Fruit fly (Drosophila melanogaster) whole organism, embryonic: Measurements from ENCODE around the gene CG32298.
A peak's percentile ranks its signal among the peaks of the same experiment; 100 is the strongest.

Experiments
- Atf3 ChIP-seq: fragments of 200-800 bp; sonication (Bioruptor generic); optimal IDR thresholded peaks from 3 replicates; lab custom pipeline; 2016; ENCODE audit warnings: missing biosample characterization, missing genetic modification characterization
- Bgb ChIP-seq: fragments of 200-800 bp; sonication (Bioruptor generic); IDR thresholded peaks from 2 replicates; pipeline ENCODE4 v1.3.6; 2022; ENCODE audit warnings: missing biosample characterization, missing genetic modification characterization; ENCODE audit not compliant: partially characterized antibody
- Blimp-1 ChIP-seq: fragments of 200-800 bp; sonication (Bioruptor generic); optimal IDR thresholded peaks from 3 replicates; lab custom pipeline; 2018; ENCODE audit warnings: missing biosample characterization, missing genetic modification characterization, mild to moderate bottlenecking, moderate library complexity, missing genetic modification reagents
- CG10209 ChIP-seq: fragments of 200-800 bp; sonication (Bioruptor generic); optimal IDR thresholded peaks from 3 replicates; lab custom pipeline; 2017; ENCODE audit warnings: missing biosample characterization, mild to moderate bottlenecking, missing genetic modification characterization, missing genetic modification reagents
- CG10979 ChIP-seq: fragments of 200-800 bp; sonication (Bioruptor generic); optimal IDR thresholded peaks from 2 replicates; lab custom pipeline; 2018; ENCODE audit warnings: missing biosample characterization, mild to moderate bottlenecking, missing genetic modification characterization, moderate library complexity
- CG11504 ChIP-seq: fragments of 200-800 bp; sonication (Bioruptor generic); optimal IDR thresholded peaks from 3 replicates; lab custom pipeline; 2019; ENCODE audit warnings: missing biosample characterization, mild to moderate bottlenecking, missing genetic modification characterization, moderate library complexity
- CG12104 ChIP-seq: fragments of 200-800 bp; sonication (Bioruptor generic); optimal IDR thresholded peaks from 3 replicates; lab custom pipeline; 2016; ENCODE audit warnings: missing biosample characterization, missing genetic modification characterization
- CG12659 ChIP-seq: fragments of 200-800 bp; sonication (Bioruptor generic); optimal IDR thresholded peaks from 3 replicates; lab custom pipeline; 2017; ENCODE audit warnings: mild to moderate bottlenecking, missing biosample characterization, missing genetic modification reagents, missing genetic modification characterization
- CG12769 ChIP-seq: fragments of 200-800 bp; sonication (Bioruptor generic); optimal IDR thresholded peaks from 2 replicates; lab custom pipeline; 2019; ENCODE audit warnings: missing biosample characterization, mild to moderate bottlenecking, missing genetic modification characterization, moderate library complexity
- CG15073 ChIP-seq: fragments of 200-800 bp; sonication (Bioruptor generic); optimal IDR thresholded peaks from 2 replicates; lab custom pipeline; 2016; ENCODE audit warnings: missing biosample characterization, missing genetic modification characterization
- CG1832 ChIP-seq: fragments of 200-800 bp; sonication (Bioruptor generic); optimal IDR thresholded peaks from 2 replicates; lab custom pipeline; 2017; ENCODE audit warnings: missing biosample characterization, mild to moderate bottlenecking, missing genetic modification characterization, inconsistent platforms
- CG2889 ChIP-seq: fragments of 200-800 bp; sonication (Bioruptor generic); IDR thresholded peaks from 3 replicates; pipeline ENCODE4 v1.3.6; 2022; ENCODE audit warnings: missing biosample characterization, missing genetic modification characterization
- CG30403 ChIP-seq: fragments of 200-800 bp; sonication (Bioruptor generic); optimal IDR thresholded peaks from 3 replicates; lab custom pipeline; 2016; ENCODE audit warnings: missing biosample characterization, missing genetic modification characterization
- CG32767 ChIP-seq: fragments of 200-800 bp; sonication (Bioruptor generic); IDR thresholded peaks from 2 replicates; pipeline ENCODE4 v1.3.6; 2022; ENCODE audit warnings: missing biosample characterization, missing genetic modification characterization
- CG32772 ChIP-seq: fragments of 200-800 bp; sonication (Bioruptor generic); IDR thresholded peaks from 2 replicates; pipeline ENCODE4 v1.3.6; 2022; ENCODE audit warnings: missing biosample characterization, missing genetic modification characterization
- CG42726 ChIP-seq: fragments of 200-800 bp; sonication (Bioruptor generic); IDR thresholded peaks from 2 replicates; pipeline ENCODE4 v1.3.6; 2022; ENCODE audit warnings: missing biosample characterization, missing genetic modification characterization; ENCODE audit not compliant: partially characterized antibody
- CG5953 ChIP-seq: fragments of 200-800 bp; sonication (Bioruptor generic); IDR thresholded peaks from 2 replicates; pipeline ENCODE4 v1.3.6; 2022; ENCODE audit warnings: missing biosample characterization, missing genetic modification characterization
- CG6175 ChIP-seq: fragments of 200-800 bp; sonication (Bioruptor generic); IDR thresholded peaks from 3 replicates; pipeline ENCODE4 v1.3.6; 2022; ENCODE audit warnings: missing biosample characterization, missing genetic modification characterization
- CG7372 ChIP-seq: fragments of 200-800 bp; sonication (Bioruptor generic); IDR thresholded peaks from 2 replicates; pipeline ENCODE4 v1.3.6; 2022; ENCODE audit warnings: missing biosample characterization, missing genetic modification characterization
- CG8089 ChIP-seq: fragments of 200-800 bp; sonication (Bioruptor generic); optimal IDR thresholded peaks from 3 replicates; lab custom pipeline; 2016; ENCODE audit warnings: missing biosample characterization, missing genetic modification characterization
- CG8388 ChIP-seq: fragments of 200-800 bp; sonication (Bioruptor generic); optimal IDR thresholded peaks from 2 replicates; lab custom pipeline; 2019; ENCODE audit warnings: missing biosample characterization, mild to moderate bottlenecking, missing genetic modification characterization, moderate library complexity
- CoRest ChIP-seq: fragments of 200-800 bp; sonication (Bioruptor generic); optimal IDR thresholded peaks from 3 replicates; lab custom pipeline; 2018; ENCODE audit warnings: missing biosample characterization, mild to moderate bottlenecking, missing genetic modification characterization, moderate library complexity
- Elba2 ChIP-seq: fragments of 200-800 bp; sonication (Bioruptor generic); optimal IDR thresholded peaks from 3 replicates; lab custom pipeline; 2016; ENCODE audit warnings: missing biosample characterization, missing genetic modification characterization
- HLH4C ChIP-seq: fragments of 200-800 bp; sonication (Bioruptor generic); IDR thresholded peaks from 3 replicates; pipeline ENCODE4 v1.3.6; 2022; ENCODE audit warnings: missing biosample characterization, missing genetic modification characterization; ENCODE audit not compliant: partially characterized antibody
- Hsf ChIP-seq: fragments of 200-800 bp; sonication (Bioruptor generic); optimal IDR thresholded peaks from 3 replicates; lab custom pipeline; 2016; ENCODE audit warnings: missing biosample characterization, missing genetic modification characterization
- Lim3 ChIP-seq: fragments of 200-800 bp; sonication (Bioruptor generic); IDR thresholded peaks from 2 replicates; pipeline ENCODE4 v1.3.6; 2022; ENCODE audit warnings: missing biosample characterization, missing genetic modification characterization
- Lpt ChIP-seq: fragments of >200 bp; optimal IDR thresholded peaks from 2 replicates; lab custom pipeline; 2018; ENCODE audit warnings: missing biosample characterization, missing genetic modification characterization
- Optix ChIP-seq: fragments of 200-800 bp; sonication (Bioruptor generic); IDR thresholded peaks from 3 replicates; pipeline ENCODE4 v1.3.6; 2022; ENCODE audit warnings: missing biosample characterization, missing genetic modification characterization
- Ravus ChIP-seq: fragments of 200-800 bp; sonication (Bioruptor generic); IDR thresholded peaks from 2 replicates; pipeline ENCODE4 v1.3.6; 2022; ENCODE audit warnings: missing biosample characterization, missing genetic modification characterization
- Scr ChIP-seq: fragments of 200-800 bp; sonication (Bioruptor generic); IDR thresholded peaks from 2 replicates; pipeline ENCODE4 v1.3.6; 2022; ENCODE audit warnings: missing biosample characterization, missing genetic modification characterization; ENCODE audit not compliant: partially characterized antibody
- abd-A ChIP-seq: fragments of 200-800 bp; sonication (Bioruptor generic); optimal IDR thresholded peaks from 3 replicates; lab custom pipeline; 2019; ENCODE audit warnings: missing biosample characterization, mild to moderate bottlenecking, missing genetic modification characterization, moderate library complexity
- bbx ChIP-seq: fragments of 200-800 bp; sonication (Bioruptor generic); IDR thresholded peaks from 2 replicates; pipeline ENCODE4 v1.3.6; 2022; ENCODE audit warnings: missing biosample characterization, missing genetic modification characterization; ENCODE audit not compliant: partially characterized antibody
- bigmax ChIP-seq: fragments of 200-800 bp; sonication (Bioruptor generic); optimal IDR thresholded peaks from 2 replicates; lab custom pipeline; 2018; ENCODE audit warnings: missing biosample characterization, mild to moderate bottlenecking, missing genetic modification characterization
- dan ChIP-seq: fragments of 200-800 bp; sonication (Bioruptor generic); IDR thresholded peaks from 2 replicates; pipeline ENCODE4 v1.3.6; 2022; ENCODE audit warnings: missing biosample characterization, missing genetic modification characterization
- dmrt99B ChIP-seq: fragments of 200-800 bp; sonication (Bioruptor generic); optimal IDR thresholded peaks from 2 replicates; lab custom pipeline; 2018; ENCODE audit warnings: missing biosample characterization, mild to moderate bottlenecking, missing genetic modification characterization, moderate library complexity
- fd102C ChIP-seq: fragments of 200-800 bp; sonication (Bioruptor generic); optimal IDR thresholded peaks from 2 replicates; lab custom pipeline; 2018; ENCODE audit warnings: missing biosample characterization, mild to moderate bottlenecking, missing genetic modification characterization, moderate library complexity
- fd3F ChIP-seq: fragments of 200-800 bp; sonication (Bioruptor generic); optimal IDR thresholded peaks from 2 replicates; lab custom pipeline; 2018; ENCODE audit warnings: missing biosample characterization, mild to moderate bottlenecking, missing genetic modification characterization, moderate library complexity
- gcm2 ChIP-seq: fragments of 200-800 bp; sonication (Bioruptor generic); optimal IDR thresholded peaks from 2 replicates; lab custom pipeline; 2016; ENCODE audit warnings: missing biosample characterization, missing genetic modification characterization
- gfzf ChIP-seq: fragments of 200-800 bp; sonication (Bioruptor generic); optimal IDR thresholded peaks from 2 replicates; lab custom pipeline; 2016; ENCODE audit warnings: missing biosample characterization, mild to moderate bottlenecking, missing genetic modification characterization, moderate library complexity
- hb ChIP-seq: fragments of 200-800 bp; sonication (Bioruptor generic); IDR thresholded peaks from 3 replicates; pipeline ENCODE4 v1.3.6; 2022; ENCODE audit warnings: missing biosample characterization, missing genetic modification characterization; ENCODE audit not compliant: partially characterized antibody
- her ChIP-seq: fragments of 200-800 bp; sonication (Bioruptor generic); optimal IDR thresholded peaks from 2 replicates; lab custom pipeline; 2016; ENCODE audit warnings: missing biosample characterization, missing genetic modification characterization
- hkb ChIP-seq, 2 experiments: fragments of 200-800 bp in 1 of 2; fragments of >200 bp in 1 of 2; sonication (Bioruptor generic) in 1 of 2; IDR thresholded peaks in 1 of 2; optimal IDR thresholded peaks in 1 of 2; 2 replicates each; pipeline versions ENCODE4 v1.3.6 to Lab custom; 2017 to 2022; ENCODE audit warnings: missing biosample characterization in 1 of 2, missing genetic modification characterization in 1 of 2
- nerfin-2 ChIP-seq: fragments of 200-800 bp; sonication (Bioruptor generic); IDR thresholded peaks from 2 replicates; pipeline ENCODE4 v1.3.6; 2022; ENCODE audit warnings: missing biosample characterization, missing genetic modification characterization; ENCODE audit not compliant: partially characterized antibody
- phol ChIP-seq: fragments of 200-800 bp; sonication (Bioruptor generic); optimal IDR thresholded peaks from 3 replicates; lab custom pipeline; 2018; ENCODE audit warnings: missing biosample characterization, mild to moderate bottlenecking, missing genetic modification characterization, moderate library complexity
- ranshi ChIP-seq: fragments of 200-800 bp; sonication (Bioruptor generic); IDR thresholded peaks from 2 replicates; pipeline ENCODE4 v1.3.6; 2022; ENCODE audit warnings: missing biosample characterization, missing genetic modification characterization
- repo ChIP-seq: fragments of 200-800 bp; sonication (Bioruptor generic); optimal IDR thresholded peaks from 2 replicates; lab custom pipeline; 2016; ENCODE audit warnings: missing biosample characterization, missing genetic modification characterization
- slp2 ChIP-seq: fragments of 200-800 bp; sonication (Bioruptor generic); optimal IDR thresholded peaks from 2 replicates; lab custom pipeline; 2016; ENCODE audit warnings: missing biosample characterization, missing genetic modification characterization
- sug ChIP-seq: fragments of 200-800 bp; optimal IDR thresholded peaks from 2 replicates; lab custom pipeline; 2019; ENCODE audit warnings: missing biosample characterization, mild to moderate bottlenecking, missing genetic modification characterization, moderate library complexity
- tin ChIP-seq: fragments of 200-800 bp; sonication (Bioruptor generic); optimal IDR thresholded peaks from 3 replicates; lab custom pipeline; 2016; ENCODE audit warnings: missing biosample characterization, missing genetic modification characterization
- wdn ChIP-seq: fragments of 200-800 bp; sonication (Bioruptor generic); IDR thresholded peaks from 2 replicates; pipeline ENCODE4 v1.3.6; 2022; ENCODE audit warnings: missing biosample characterization, missing genetic modification characterization

The CG32298 gene

DNA sequence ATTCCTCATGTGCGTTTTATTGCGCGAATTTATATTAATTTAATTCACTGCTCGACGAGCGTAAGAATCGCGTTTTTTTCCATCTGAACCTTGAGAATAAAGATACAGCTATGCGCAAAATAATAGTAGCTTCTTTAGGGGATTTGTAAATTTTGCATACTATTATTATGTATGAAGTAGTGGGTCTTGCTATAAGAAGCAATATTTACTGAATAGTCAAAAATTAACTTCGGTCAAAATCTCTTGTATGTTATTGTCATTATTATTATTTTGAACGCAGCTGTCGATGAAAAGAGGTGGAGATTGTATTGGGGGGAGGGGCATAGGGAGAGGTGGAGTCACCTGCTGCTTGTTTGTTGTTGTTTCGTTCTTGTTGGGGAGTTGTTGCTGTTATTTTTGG is 28.0 kb upstream of the CG32298 start (continued):
- TF ChIP-seq wdn (peak; percentile 60), CG12769 (tag; lab: Kevin White, UChicago) (peak; percentile 74), phol (tag; lab: Kevin White, UChicago) (peak; percentile 86), Lim3 (GFP tag; lab: Robert Waterston, UW) (peak; percentile 84), Lpt (GFP tag; lab: Kevin White, UChicago) (no peak), bbx (no peak), gfzf (GFP tag; lab: Kevin White, UChicago) (no peak), CG30403 (GFP tag; lab: Kevin White, UChicago) (peak; percentile 74), Bgb (no peak), fd102C (GFP tag; lab: Kevin White, UChicago) (no peak), Blimp-1 (GFP tag; lab: Kevin White, UChicago) (peak; percentile 93), her (GFP tag; lab: Kevin White, UChicago) (peak; percentile 27), CG8089 (GFP tag; lab: Kevin White, UChicago) (peak; percentile 25), slp2 (GFP tag; lab: Kevin White, UChicago) (peak; percentile 42), gcm2 (GFP tag; lab: Kevin White, UChicago) (peak; percentile 60), Ravus (GFP tag; lab: Robert Waterston, UW) (peak; percentile 70), hkb (optimal IDR thresholded peaks at IDR 0.05; lab: Kevin White, UChicago) (no peak), hkb (GFP tag; IDR thresholded peaks at IDR 0.05; lab: Robert Waterston, UW) (peak; percentile 93), CG12659 (GFP tag; lab: Kevin White, UChicago) (peak; percentile 63), CG42726 (GFP tag; lab: Robert Waterston, UW) (no peak), Elba2 (GFP tag; lab: Kevin White, UChicago) (no peak), Hsf (GFP tag; lab: Kevin White, UChicago) (peak; percentile 69), fd3F (GFP tag; lab: Kevin White, UChicago) (peak; percentile 71), hb (GFP tag; lab: Robert Waterston, UW) (no peak), ranshi (GFP tag; lab: Robert Waterston, UW) (peak; percentile 92), CG12104 (GFP tag; lab: Kevin White, UChicago) (peak; percentile 87), CG7372 (GFP tag; lab: Robert Waterston, UW) (peak; percentile 84), dan (GFP tag; lab: Robert Waterston, UW) (no peak), Optix (GFP tag; lab: Robert Waterston, UW) (peak; percentile 86), CG1832 (GFP tag; lab: Kevin White, UChicago) (no peak), CG32772 (GFP tag; lab: Robert Waterston, UW) (peak; percentile 88), Scr (no peak), CG32767 (GFP tag; lab: Robert Waterston, UW) (peak; percentile 85), CG6175 (GFP tag; lab: Robert Waterston, UW) (peak; percentile 61; the same call in 2 of the 3 replicates), CG5953 (GFP tag; lab: Robert Waterston, UW) (peak; percentile 72; the same call in 1 of the 2 replicates), CG10209 (GFP tag; lab: Kevin White, UChicago) (peak; percentile 66), Atf3 (GFP tag; lab: Kevin White, UChicago) (peak; percentile 40), dmrt99B (tag; lab: Kevin White, UChicago) (peak; percentile 87), tin (GFP tag; lab: Kevin White, UChicago) (peak; percentile 86), CG11504 (tag; lab: Kevin White, UChicago) (peak; percentile 92), nerfin-2 (no peak), repo (GFP tag; lab: Kevin White, UChicago) (peak; percentile 78), abd-A (peak; percentile 21), sug (tag; lab: Kevin White, UChicago) (peak; percentile 47), CoRest (tag; lab: Kevin White, UChicago) (peak; percentile 78), CG15073 (no peak), bigmax (GFP tag; lab: Kevin White, UChicago) (no peak), HLH4C (GFP tag; lab: Robert Waterston, UW) (no peak), CG10979 (tag; lab: Kevin White, UChicago) (peak; percentile 89), CG2889 (GFP tag; lab: Robert Waterston, UW) (peak; percentile 74; the same call in 1 of the 3 replicates), CG8388 (peak; percentile 62)
